Worm (Caenorhabditis elegans) whole organism, early embryonic: ENCODE data around the gene Y54E2A.10.

Experiments
- B0310.2 ChIP-seq: sonication (generic microtip); optimal IDR thresholded peaks from 2 replicates; lab custom pipeline; 2016; ENCODE audit warnings: mild to moderate bottlenecking, missing genetic modification characterization, missing compliant biosample characterization
- F13C5.2 ChIP-seq: sonication (generic microtip); optimal IDR thresholded peaks from 2 replicates; lab custom pipeline; 2017; ENCODE audit warnings: mild to moderate bottlenecking, missing genetic modification characterization, inconsistent platforms, missing compliant biosample characterization
- aly-1 ChIP-seq: sonication (generic microtip); optimal IDR thresholded peaks from 2 replicates; lab custom pipeline; 2016; ENCODE audit warnings: missing genetic modification characterization, missing compliant biosample characterization
- ama-1 ChIP-seq: fragments of 150-350 bp; optimal IDR thresholded peaks from 2 replicates; lab custom pipeline; 2014
- ceh-13 ChIP-seq: fragments of 200-800 bp; sonication (Bioruptor generic); optimal IDR thresholded peaks from 2 replicates; lab custom pipeline; 2018; ENCODE audit warnings: mild to moderate bottlenecking, missing genetic modification characterization, missing compliant biosample characterization
- ceh-36 ChIP-seq: sonication (generic microtip); optimal IDR thresholded peaks from 2 replicates; lab custom pipeline; 2016; ENCODE audit warnings: missing genetic modification characterization, inconsistent platforms, missing compliant biosample characterization
- ets-7 ChIP-seq: sonication (generic microtip); optimal IDR thresholded peaks from 2 replicates; lab custom pipeline; 2016; ENCODE audit warnings: missing genotype, missing genetic modification characterization, missing compliant biosample characterization
- flt-1 ChIP-seq: fragments of 200-800 bp; sonication (Bioruptor generic); IDR thresholded peaks from 2 replicates; pipeline ENCODE4 v1.3.6; 2022; ENCODE audit warnings: missing genetic modification characterization, missing compliant biosample characterization
- hmbx-1 ChIP-seq: sonication (generic microtip); optimal IDR thresholded peaks from 2 replicates; lab custom pipeline; 2016; ENCODE audit warnings: mild to moderate bottlenecking, missing genetic modification characterization, missing compliant biosample characterization
- hmg-4 ChIP-seq: fragments of 200-800 bp; sonication (Bioruptor generic); optimal IDR thresholded peaks from 2 replicates; lab custom pipeline; 2018; ENCODE audit warnings: mild to moderate bottlenecking, missing genetic modification characterization, missing compliant biosample characterization
- hnd-1 ChIP-seq: sonication (generic microtip); optimal IDR thresholded peaks from 2 replicates; lab custom pipeline; 2016; ENCODE audit warnings: missing genetic modification characterization, missing compliant biosample characterization
- pes-1 ChIP-seq: fragments of 200-800 bp; sonication (Bioruptor generic); IDR thresholded peaks from 2 replicates; pipeline ENCODE4 v1.3.6; 2022; ENCODE audit warnings: missing genetic modification reagents, missing genetic modification characterization, missing compliant biosample characterization
- scrt-1 ChIP-seq: fragments of 200-800 bp; sonication (Bioruptor generic); IDR thresholded peaks from 2 replicates; pipeline ENCODE4 v1.3.6; 2022; ENCODE audit warnings: missing genetic modification characterization, missing compliant biosample characterization
- sea-1 ChIP-seq: fragments of 200-800 bp; sonication (Bioruptor generic); conservative IDR thresholded peaks from 2 replicates; pipeline ENCODE4 v1.3.6; 2022; ENCODE audit warnings: missing genetic modification characterization, missing compliant biosample characterization
- tbx-11 ChIP-seq: fragments of 200-800 bp; sonication (Bioruptor generic); IDR thresholded peaks from 2 replicates; pipeline ENCODE4 v1.3.6; 2022; ENCODE audit warnings: missing genetic modification characterization, missing compliant biosample characterization
- tbx-37 ChIP-seq: fragments of 200-800 bp; sonication (Bioruptor generic); conservative IDR thresholded peaks from 2 replicates; pipeline ENCODE4 v1.3.6; 2022; ENCODE audit warnings: missing genetic modification reagents, missing genetic modification characterization, missing compliant biosample characterization
- tra-4 ChIP-seq: sonication (generic microtip); optimal IDR thresholded peaks from 2 replicates; lab custom pipeline; 2017; ENCODE audit warnings: missing genetic modification characterization, missing compliant biosample characterization

Y54E2A.10 gene

DNA sequence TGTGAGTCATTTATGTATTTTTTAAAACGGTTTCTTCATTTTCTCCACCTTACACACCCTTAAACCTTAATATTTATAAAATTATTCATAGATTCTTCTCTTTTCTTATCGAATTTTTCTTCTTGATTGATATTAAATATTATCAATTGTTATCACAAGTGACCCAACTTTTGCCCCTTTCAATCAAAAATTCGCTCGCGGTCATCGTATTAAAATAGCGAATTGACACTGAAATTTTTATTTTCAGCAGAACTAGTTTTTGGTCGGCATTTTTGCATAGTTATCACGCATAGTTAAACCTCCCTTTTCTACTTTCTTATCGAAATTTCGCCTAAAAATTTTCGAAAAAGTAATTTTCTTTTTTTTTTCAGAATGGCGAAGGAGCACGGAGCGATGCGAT, 21.8 kb downstream of the Y54E2A.10 start:
- no peak for TF ChIP-seq ets-7 (tag; lab: Kevin White, UChicago)
- no peak for TF ChIP-seq flt-1

DNA sequence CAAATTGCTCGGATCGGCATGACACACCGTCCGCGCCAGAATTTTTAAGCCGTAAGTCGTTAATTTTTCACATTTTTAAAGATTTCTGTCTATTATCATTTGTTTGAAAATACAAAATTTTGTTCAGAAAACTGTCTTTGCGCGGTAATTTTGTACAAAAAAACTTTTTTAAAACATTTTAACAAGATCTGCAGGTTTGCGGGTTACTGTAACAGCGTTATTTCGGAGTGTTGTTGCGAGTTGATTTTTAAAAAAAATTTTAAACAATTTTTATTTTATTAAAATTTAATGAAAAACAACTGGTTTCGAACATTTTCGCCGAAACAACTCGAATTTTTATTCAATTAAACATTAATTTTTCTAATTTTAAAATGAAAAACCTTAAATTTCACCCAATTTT, 22.3 kb downstream of the Y54E2A.10 start:
- TF ChIP-seq F13C5.2 (tag; lab: Kevin White, UChicago) (no peak), B0310.2 (no peak), ceh-13 (GFP tag; lab: Kevin White, UChicago) (no peak), pes-1 (GFP tag; lab: Robert Waterston, UW) (no peak), ceh-36 (tag; lab: Kevin White, UChicago) (no peak), scrt-1 (no peak), ama-1 (no peak), hnd-1 (tag; lab: Kevin White, UChicago) (no peak), hmbx-1 (no peak), hmg-4 (GFP tag; lab: Kevin White, UChicago) (no peak), tbx-37 (GFP tag; lab: Robert Waterston, UW) (no peak)

DNA sequence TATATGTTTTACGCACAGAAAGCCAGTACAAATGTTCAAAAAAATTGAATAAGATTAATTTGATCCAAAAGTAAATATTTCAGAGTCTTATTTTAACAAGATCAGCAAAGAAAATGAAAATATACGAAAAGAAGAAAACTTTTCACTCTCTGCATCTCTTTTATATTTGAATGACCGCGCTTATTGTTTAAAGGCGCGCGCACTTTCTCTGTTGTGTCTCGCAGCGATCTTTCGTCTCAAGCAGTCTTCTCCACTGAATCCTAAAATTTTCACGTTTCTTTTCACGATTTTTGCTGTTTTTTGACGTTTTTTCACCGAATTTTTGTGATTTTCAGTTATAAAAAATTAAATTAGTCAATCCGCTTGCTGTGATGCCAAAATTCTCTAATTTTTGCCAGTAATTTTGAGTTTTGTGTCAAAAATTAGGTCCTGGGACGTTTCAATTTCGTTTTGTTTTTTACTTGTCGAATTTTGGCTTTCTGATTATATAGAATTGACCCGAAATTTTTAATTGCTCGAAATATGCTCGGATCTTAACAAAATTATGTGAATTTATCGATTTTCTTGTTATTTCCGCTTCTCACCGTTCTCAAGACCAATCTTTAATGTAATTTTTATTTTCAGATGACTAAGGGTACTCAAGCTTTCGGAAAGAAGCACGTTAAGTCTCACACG, 24.2 kb downstream of the Y54E2A.10 start, which contains the start of gene W01D2.1:
Gene W01D2.1, plus strand, starts transcription at position 625 of the 675 bp plus-strand sequence.
- no peak for TF ChIP-seq tbx-37 (GFP tag; lab: Robert Waterston, UW)
- no peak for TF ChIP-seq tbx-11
- TF ChIP-seq B0310.2 = no peak
- TF ChIP-seq F13C5.2 (tag; lab: Kevin White, UChicago) = no peak
- no peak for TF ChIP-seq ama-1
- TF ChIP-seq ceh-13 (GFP tag; lab: Kevin White, UChicago) = no peak
- no peak for TF ChIP-seq hnd-1 (tag; lab: Kevin White, UChicago)
- no peak for TF ChIP-seq tra-4 (tag; lab: Kevin White, UChicago)
- no peak for TF ChIP-seq aly-1 (tag; lab: Kevin White, UChicago)
- TF ChIP-seq sea-1 = no peak

DNA sequence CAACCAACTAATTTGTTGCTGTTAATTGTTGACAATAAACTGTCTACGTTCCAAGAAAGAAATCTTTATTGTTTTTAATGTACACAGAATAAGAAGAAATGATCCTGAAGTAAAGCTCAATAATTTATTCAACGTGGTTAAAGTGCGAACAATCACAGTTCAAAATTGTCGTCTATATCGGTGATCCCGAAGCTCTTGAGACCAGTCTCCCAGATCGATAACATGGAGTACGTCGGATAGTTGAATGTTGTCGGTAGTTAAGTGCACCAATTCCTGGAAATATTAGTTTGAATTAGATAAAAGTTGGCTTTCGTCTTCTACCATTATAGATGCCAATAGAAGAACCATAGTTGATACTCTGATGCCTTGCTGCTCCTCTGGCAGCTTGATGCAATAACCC, 25.2 kb downstream of the Y54E2A.10 start:
- no peak for TF ChIP-seq scrt-1

DNA sequence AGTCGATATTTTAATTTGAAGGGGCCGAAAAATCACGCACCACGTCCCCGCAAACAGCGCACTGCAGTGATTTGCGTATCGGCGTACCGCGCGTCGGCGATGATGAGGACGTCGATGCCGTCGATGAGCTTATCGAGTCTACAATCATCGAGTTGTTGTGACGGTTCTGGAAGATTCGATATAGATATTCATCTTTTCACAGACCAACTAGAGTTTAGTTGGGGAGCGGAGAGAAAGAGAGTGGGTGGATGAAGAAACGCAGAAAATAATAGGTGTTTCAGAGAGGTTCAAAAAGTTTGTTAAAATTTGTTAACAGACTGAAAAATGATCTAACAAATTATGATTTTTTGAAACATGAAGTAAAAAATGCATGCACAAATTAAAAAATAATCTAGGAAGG, 27.5 kb downstream of the Y54E2A.10 start, which contains the start of gene nhr-61:
Gene nhr-61, minus strand, starts transcription at position 168 of the 400 bp plus-strand sequence.
- no peak for TF ChIP-seq ama-1
- TF ChIP-seq B0310.2 = no peak
- TF ChIP-seq aly-1 (tag; lab: Kevin White, UChicago) = no peak

DNA sequence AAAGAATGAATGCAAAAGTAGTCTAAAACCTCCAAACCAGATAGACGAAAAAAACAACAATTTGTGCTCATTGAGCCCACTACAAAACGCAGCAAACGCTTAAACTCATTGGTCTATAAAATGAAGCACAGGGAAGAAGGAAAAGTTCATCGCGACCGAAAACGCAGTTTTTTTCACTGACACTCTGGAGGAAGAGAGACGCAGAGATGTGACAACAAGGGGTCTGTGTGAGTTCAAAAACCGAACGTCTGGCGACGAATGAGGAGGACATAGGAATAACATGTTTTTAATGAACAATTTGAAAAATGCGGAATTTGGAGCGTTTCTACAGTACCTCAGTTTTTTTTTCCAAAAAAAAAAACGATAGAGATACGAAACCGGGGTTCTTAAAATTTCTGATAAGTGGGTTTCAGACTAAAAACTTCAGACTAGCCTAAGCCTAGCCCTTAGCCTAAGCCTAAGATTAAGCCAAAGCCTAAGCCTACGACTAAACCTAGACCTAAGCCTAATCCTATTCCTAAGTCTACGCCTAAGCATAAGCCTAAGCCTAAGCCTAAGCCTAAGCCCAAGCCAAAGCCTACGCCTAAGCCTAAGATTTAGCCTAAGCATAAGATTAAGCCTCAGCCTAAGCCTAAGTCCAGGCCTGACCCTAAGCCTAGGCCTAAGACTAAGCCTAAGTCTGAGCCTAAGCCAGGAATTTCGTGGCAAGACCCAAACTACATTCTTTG, 28.6 kb downstream of the Y54E2A.10 start:
- TF ChIP-seq sea-1 (no peak), ceh-36 (tag; lab: Kevin White, UChicago) (peak; percentile 87)

DNA sequence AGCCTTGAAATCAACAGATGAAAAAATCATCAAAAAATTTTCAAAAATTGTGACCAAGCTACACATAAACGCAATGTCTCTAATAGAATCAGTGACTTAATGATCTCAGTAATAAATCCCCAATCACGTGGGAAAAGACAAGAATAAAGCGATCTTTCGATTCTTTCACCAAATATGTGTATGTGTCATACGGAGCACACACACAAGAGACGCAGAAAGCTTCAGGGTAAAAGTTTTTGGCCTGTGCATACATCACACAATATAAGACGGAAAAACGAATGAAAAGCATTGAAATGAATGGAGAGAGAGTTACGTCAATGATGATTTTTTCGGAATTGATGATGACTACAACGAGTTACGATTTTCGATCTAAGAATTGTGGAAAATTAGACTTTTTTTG, 29.6 kb downstream of the Y54E2A.10 start:
- TF ChIP-seq ceh-13 (GFP tag; lab: Kevin White, UChicago) = no peak
- no peak for TF ChIP-seq hmbx-1
- no peak for TF ChIP-seq pes-1 (GFP tag; lab: Robert Waterston, UW)
- TF ChIP-seq hnd-1 (tag; lab: Kevin White, UChicago) = no peak
- TF ChIP-seq F13C5.2 (tag; lab: Kevin White, UChicago) = no peak
- no peak for TF ChIP-seq tra-4 (tag; lab: Kevin White, UChicago)
- TF ChIP-seq ama-1 = no peak
- no peak for TF ChIP-seq flt-1
- no peak for TF ChIP-seq scrt-1
- TF ChIP-seq ceh-36 (tag; lab: Kevin White, UChicago) = no peak
- TF ChIP-seq hmg-4 (GFP tag; lab: Kevin White, UChicago) = no peak
- no peak for TF ChIP-seq ets-7 (tag; lab: Kevin White, UChicago)
- TF ChIP-seq tbx-11 = no peak
- TF ChIP-seq tbx-37 (GFP tag; lab: Robert Waterston, UW) = no peak
- TF ChIP-seq aly-1 (tag; lab: Kevin White, UChicago) = no peak
- no peak for TF ChIP-seq sea-1
- no peak for TF ChIP-seq B0310.2

DNA sequence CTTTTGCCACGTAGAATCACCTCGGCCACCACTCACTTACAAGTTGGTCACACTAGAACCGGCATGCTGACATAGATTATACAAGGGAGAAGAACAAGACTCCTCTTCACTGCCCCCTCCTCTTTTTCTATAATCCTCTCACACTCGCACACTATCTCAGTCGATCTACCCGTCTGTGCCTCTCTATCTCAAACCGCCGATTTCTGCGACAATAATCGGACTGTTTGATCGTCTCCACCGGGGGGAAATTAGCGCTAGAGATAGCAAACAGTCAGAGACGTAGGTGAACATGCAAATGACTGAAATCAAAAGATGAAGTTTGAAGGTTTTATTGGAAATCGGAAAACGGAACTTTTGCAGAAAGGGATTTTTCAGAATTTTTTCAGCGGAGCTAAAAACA, 31.6 kb downstream of the Y54E2A.10 start:
- TF ChIP-seq ceh-13 (GFP tag; lab: Kevin White, UChicago) (no peak), flt-1 (no peak), pes-1 (GFP tag; lab: Robert Waterston, UW) (no peak), scrt-1 (no peak), ceh-36 (tag; lab: Kevin White, UChicago) (no peak), ama-1 (no peak), F13C5.2 (tag; lab: Kevin White, UChicago) (no peak), tbx-37 (GFP tag; lab: Robert Waterston, UW) (no peak), hmg-4 (GFP tag; lab: Kevin White, UChicago) (no peak), hnd-1 (tag; lab: Kevin White, UChicago) (no peak), sea-1 (no peak), hmbx-1 (no peak)

DNA sequence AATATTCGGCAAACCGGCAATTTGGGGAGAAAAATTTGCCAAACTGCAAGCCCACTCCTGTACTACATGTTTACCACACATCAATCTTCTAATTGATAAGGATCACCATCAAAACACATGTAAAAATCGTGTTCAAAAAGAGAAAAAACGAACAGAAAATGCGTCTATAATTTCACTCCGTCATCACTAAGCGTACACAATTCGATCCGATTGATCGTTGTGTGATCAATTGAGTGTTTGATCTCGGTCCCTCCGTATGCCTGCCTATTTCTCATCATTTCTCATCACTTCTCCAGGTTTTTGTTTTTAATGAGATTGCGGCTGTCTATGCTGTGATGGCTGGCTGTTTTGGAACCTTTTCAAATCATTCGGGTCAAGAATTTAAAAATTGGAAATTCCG, 34.6 kb downstream of the Y54E2A.10 start:
- TF ChIP-seq hmg-4 (GFP tag; lab: Kevin White, UChicago) (no peak), F13C5.2 (tag; lab: Kevin White, UChicago) (no peak), hnd-1 (tag; lab: Kevin White, UChicago) (no peak), ets-7 (tag; lab: Kevin White, UChicago) (no peak), flt-1 (no peak), tbx-11 (no peak), aly-1 (tag; lab: Kevin White, UChicago) (no peak), ceh-36 (tag; lab: Kevin White, UChicago) (no peak), tbx-37 (GFP tag; lab: Robert Waterston, UW) (no peak), B0310.2 (no peak), scrt-1 (no peak), ama-1 (no peak), sea-1 (no peak), tra-4 (tag; lab: Kevin White, UChicago) (no peak), pes-1 (GFP tag; lab: Robert Waterston, UW) (no peak), ceh-13 (GFP tag; lab: Kevin White, UChicago) (no peak), hmbx-1 (no peak)
